Fruit fly (Drosophila melanogaster) whole organism, embryonic: ENCODE measurements around the gene CG13634.

Experiments
- Abd-B ChIP-seq: fragments of 200-800 bp; sonication (Bioruptor generic); optimal IDR thresholded peaks from 2 replicates; lab custom pipeline; 2018; ENCODE audit warnings: missing biosample characterization, mild to moderate bottlenecking, missing genetic modification characterization, moderate library complexity
- CG10431 ChIP-seq: fragments of 200-800 bp; sonication (Bioruptor generic); optimal IDR thresholded peaks from 3 replicates; lab custom pipeline; 2018; ENCODE audit warnings: missing biosample characterization, mild to moderate bottlenecking, missing genetic modification characterization
- CG10565 ChIP-seq: fragments of 200-800 bp; sonication (Bioruptor generic); optimal IDR thresholded peaks from 3 replicates; lab custom pipeline; 2016; ENCODE audit warnings: missing biosample characterization, mild to moderate bottlenecking, missing genetic modification characterization
- CG1529 ChIP-seq: fragments of 200-800 bp; sonication (Bioruptor generic); optimal IDR thresholded peaks from 3 replicates; lab custom pipeline; 2018; ENCODE audit warnings: missing biosample characterization, missing genetic modification characterization
- CG1603 ChIP-seq: fragments of 200-800 bp; sonication (Bioruptor generic); optimal IDR thresholded peaks from 2 replicates; lab custom pipeline; 2019; ENCODE audit warnings: missing biosample characterization, mild to moderate bottlenecking, missing genetic modification characterization, moderate library complexity
- CG16863 ChIP-seq: fragments of 200-800 bp; sonication (Bioruptor generic); optimal IDR thresholded peaks from 3 replicates; lab custom pipeline; 2016; ENCODE audit warnings: missing biosample characterization, missing genetic modification characterization
- CG17912 ChIP-seq: fragments of 200-800 bp; sonication (Bioruptor generic); optimal IDR thresholded peaks from 2 replicates; lab custom pipeline; 2018; ENCODE audit warnings: missing biosample characterization, mild to moderate bottlenecking, missing genetic modification characterization
- CG2199 ChIP-seq: fragments of 200-800 bp; sonication (Bioruptor generic); IDR thresholded peaks from 3 replicates; pipeline ENCODE4 v1.3.6; 2022; ENCODE audit warnings: missing biosample characterization, missing genetic modification characterization
- CG3065 ChIP-seq: fragments of 200-800 bp; sonication (Bioruptor generic); optimal IDR thresholded peaks from 2 replicates; lab custom pipeline; 2016; ENCODE audit warnings: missing biosample characterization, missing genetic modification characterization
- CG31224 ChIP-seq: fragments of 200-800 bp; sonication (Bioruptor generic); IDR thresholded peaks from 2 replicates; pipeline ENCODE4 v1.3.6; 2022; ENCODE audit warnings: missing biosample characterization, missing genetic modification characterization
- CG3407 ChIP-seq: fragments of 200-800 bp; sonication (Bioruptor generic); optimal IDR thresholded peaks from 2 replicates; lab custom pipeline; 2018; ENCODE audit warnings: missing biosample characterization, mild to moderate bottlenecking, missing genetic modification characterization
- CG4404 ChIP-seq: fragments of 200-800 bp; sonication (Bioruptor generic); IDR thresholded peaks from 2 replicates; pipeline ENCODE4 v1.3.6; 2022; ENCODE audit warnings: missing biosample characterization, missing genetic modification characterization
- CG8924 ChIP-seq: fragments of 200-800 bp; optimal IDR thresholded peaks from 3 replicates; lab custom pipeline; 2019; ENCODE audit warnings: missing biosample characterization, mild to moderate bottlenecking, missing genetic modification characterization, moderate library complexity
- CG9817 ChIP-seq: fragments of 200-800 bp; sonication (Bioruptor generic); optimal IDR thresholded peaks from 2 replicates; lab custom pipeline; 2018; ENCODE audit warnings: missing biosample characterization, mild to moderate bottlenecking, missing genetic modification characterization, moderate library complexity
- D19B ChIP-seq: fragments of 200-800 bp; sonication (Bioruptor generic); optimal IDR thresholded peaks from 2 replicates; lab custom pipeline; 2017; ENCODE audit warnings: missing biosample characterization, mild to moderate bottlenecking, missing genetic modification characterization
- Dbx ChIP-seq: fragments of 200-800 bp; sonication (Bioruptor generic); IDR thresholded peaks from 3 replicates; pipeline ENCODE4 v1.3.6; 2022; ENCODE audit warnings: missing biosample characterization, missing genetic modification characterization
- Deaf1 ChIP-seq: fragments of 200-800 bp; optimal IDR thresholded peaks from 3 replicates; lab custom pipeline; 2019; ENCODE audit warnings: missing biosample characterization, mild to moderate bottlenecking, missing genetic modification characterization, moderate library complexity
- Dek ChIP-seq: fragments of 200-800 bp; sonication (Bioruptor generic); optimal IDR thresholded peaks from 3 replicates; lab custom pipeline; 2019; ENCODE audit warnings: missing biosample characterization, mild to moderate bottlenecking, missing genetic modification characterization, moderate library complexity
- Dp ChIP-seq: fragments of 200-800 bp; sonication (Bioruptor generic); optimal IDR thresholded peaks from 2 replicates; lab custom pipeline; 2018; ENCODE audit warnings: missing biosample characterization, mild to moderate bottlenecking, missing genetic modification characterization, moderate library complexity
- Elba2 ChIP-seq: fragments of 200-800 bp; sonication (Bioruptor generic); optimal IDR thresholded peaks from 3 replicates; lab custom pipeline; 2016; ENCODE audit warnings: missing biosample characterization, missing genetic modification characterization
- GATAe ChIP-seq: fragments of 200-800 bp; sonication (Bioruptor generic); conservative IDR thresholded peaks from 2 replicates; pipeline ENCODE4 v1.3.6; 2022; ENCODE audit warnings: missing biosample characterization, missing genetic modification characterization
- HLH54F ChIP-seq: fragments of 200-800 bp; sonication (Bioruptor generic); optimal IDR thresholded peaks from 3 replicates; lab custom pipeline; 2016; ENCODE audit warnings: missing biosample characterization, missing genetic modification characterization
- Hey ChIP-seq: fragments of 200-800 bp; sonication (Bioruptor generic); optimal IDR thresholded peaks from 3 replicates; lab custom pipeline; 2018; ENCODE audit warnings: missing biosample characterization, mild to moderate bottlenecking, missing genetic modification characterization
- MESR4 ChIP-seq: fragments of 200-800 bp; sonication (Bioruptor generic); optimal IDR thresholded peaks from 2 replicates; lab custom pipeline; 2018; ENCODE audit warnings: missing biosample characterization, mild to moderate bottlenecking, missing genetic modification characterization, moderate library complexity
- Mrtf ChIP-seq: fragments of 200-800 bp; sonication (Bioruptor generic); IDR thresholded peaks from 3 replicates; pipeline ENCODE4 v1.3.6; 2022; ENCODE audit warnings: missing biosample characterization, missing genetic modification characterization
- Oli ChIP-seq: fragments of 200-800 bp; sonication (Bioruptor generic); optimal IDR thresholded peaks from 2 replicates; lab custom pipeline; 2018; ENCODE audit warnings: missing biosample characterization, mild to moderate bottlenecking, missing genetic modification characterization, moderate library complexity
- PHDP ChIP-seq: fragments of 200-800 bp; sonication (Bioruptor generic); optimal IDR thresholded peaks from 3 replicates; lab custom pipeline; 2018; ENCODE audit warnings: missing biosample characterization, mild to moderate bottlenecking, missing genetic modification characterization, moderate library complexity
- Sox102F ChIP-seq: fragments of 200-800 bp; sonication (Bioruptor generic); optimal IDR thresholded peaks from 2 replicates; lab custom pipeline; 2018; ENCODE audit warnings: missing biosample characterization, mild to moderate bottlenecking, missing genetic modification characterization, moderate library complexity
- TFAM ChIP-seq: fragments of 200-800 bp; sonication (Bioruptor generic); optimal IDR thresholded peaks from 2 replicates; lab custom pipeline; 2017; ENCODE audit warnings: missing biosample characterization, missing genetic modification characterization, inconsistent platforms
- Trl ChIP-seq, 3 experiments: fragments of >200 bp in 2 of 3; fragments of 200-800 bp in 1 of 3; sonication (Bioruptor generic) in 1 of 3; optimal IDR thresholded peaks; 2 replicates in 1 of 3; 3 replicates in 2 of 3; lab custom pipeline; 2016 to 2017; ENCODE audit warnings: missing biosample characterization in 1 of 3, missing genetic modification characterization in 1 of 3
- ash1 ChIP-seq: fragments of 200-800 bp; sonication (Bioruptor generic); optimal IDR thresholded peaks from 2 replicates; lab custom pipeline; 2018; ENCODE audit warnings: missing biosample characterization, mild to moderate bottlenecking, missing genetic modification characterization
- br ChIP-seq: fragments of >200 bp; optimal IDR thresholded peaks from 2 replicates; lab custom pipeline; 2017
- caup ChIP-seq: fragments of 200-800 bp; sonication (Bioruptor generic); optimal IDR thresholded peaks from 3 replicates; lab custom pipeline; 2017; ENCODE audit warnings: missing biosample characterization, mild to moderate bottlenecking, missing genetic modification characterization, moderate library complexity; ENCODE audit not compliant: severe bottlenecking
- cwo ChIP-seq: fragments of 200-800 bp; sonication (Bioruptor generic); optimal IDR thresholded peaks from 3 replicates; lab custom pipeline; 2017; ENCODE audit warnings: missing biosample characterization, missing genetic modification characterization, mild to moderate bottlenecking, moderate library complexity, missing genetic modification reagents
- dan ChIP-seq: fragments of 200-800 bp; sonication (Bioruptor generic); IDR thresholded peaks from 2 replicates; pipeline ENCODE4 v1.3.6; 2022; ENCODE audit warnings: missing biosample characterization, missing genetic modification characterization
- gce ChIP-seq: fragments of 200-800 bp; sonication (Bioruptor generic); IDR thresholded peaks from 3 replicates; pipeline ENCODE4 v1.3.6; 2022; ENCODE audit warnings: missing biosample characterization, missing genetic modification characterization
- ham ChIP-seq: fragments of 200-800 bp; sonication (Bioruptor generic); IDR thresholded peaks from 2 replicates; pipeline ENCODE4 v1.3.6; 2022; ENCODE audit warnings: missing biosample characterization, missing genetic modification characterization
- kah ChIP-seq: fragments of 200-800 bp; sonication (Bioruptor generic); optimal IDR thresholded peaks from 2 replicates; lab custom pipeline; 2018; ENCODE audit warnings: missing biosample characterization, mild to moderate bottlenecking, missing genetic modification characterization
- p53 ChIP-seq: fragments of 200-800 bp; sonication (Bioruptor generic); optimal IDR thresholded peaks from 2 replicates; lab custom pipeline; 2016; ENCODE audit warnings: missing biosample characterization, missing genetic modification characterization
- repo ChIP-seq: fragments of 200-800 bp; sonication (Bioruptor generic); optimal IDR thresholded peaks from 2 replicates; lab custom pipeline; 2016; ENCODE audit warnings: missing biosample characterization, missing genetic modification characterization
- run ChIP-seq: fragments of 200-800 bp; sonication (Bioruptor generic); optimal IDR thresholded peaks from 3 replicates; lab custom pipeline; 2018; ENCODE audit warnings: missing biosample characterization, mild to moderate bottlenecking, missing genetic modification characterization
- sc ChIP-seq, 3 experiments: fragments of >200 bp in 2 of 3; fragments of 200-800 bp in 1 of 3; sonication (Bioruptor generic) in 1 of 3; optimal IDR thresholded peaks; 2 replicates in 2 of 3; 3 replicates in 1 of 3; lab custom pipeline; 2017; ENCODE audit warnings: mild to moderate bottlenecking in 1 of 3, missing biosample characterization in 1 of 3, missing genetic modification characterization in 1 of 3, missing genetic modification reagents in 1 of 3
- seq ChIP-seq: fragments of 200-800 bp; sonication (Bioruptor generic); IDR thresholded peaks from 2 replicates; pipeline ENCODE4 v1.3.6; 2022; ENCODE audit warnings: missing biosample characterization, missing genetic modification characterization
- so ChIP-seq: fragments of 200-800 bp; sonication (Bioruptor generic); IDR thresholded peaks from 3 replicates; pipeline ENCODE4 v1.3.6; 2022; ENCODE audit warnings: missing biosample characterization, missing genetic modification characterization
- sr ChIP-seq: fragments of 200-800 bp; sonication (Bioruptor generic); IDR thresholded peaks from 3 replicates; pipeline ENCODE4 v1.3.6; 2022; ENCODE audit warnings: missing biosample characterization, missing genetic modification characterization
- ssp ChIP-seq: fragments of 200-800 bp; sonication (Bioruptor generic); IDR thresholded peaks from 2 replicates; pipeline ENCODE4 v1.3.6; 2022; ENCODE audit warnings: missing biosample characterization, missing genetic modification characterization
- tap ChIP-seq: fragments of 200-800 bp; optimal IDR thresholded peaks from 3 replicates; lab custom pipeline; 2019; ENCODE audit warnings: missing biosample characterization, mild to moderate bottlenecking, missing genetic modification characterization, moderate library complexity
- toy ChIP-seq: fragments of 200-800 bp; sonication (Bioruptor generic); IDR thresholded peaks from 2 replicates; pipeline ENCODE4 v1.3.6; 2022; ENCODE audit warnings: missing biosample characterization, missing genetic modification characterization
- wek ChIP-seq: fragments of 200-800 bp; sonication (Bioruptor generic); optimal IDR thresholded peaks from 3 replicates; lab custom pipeline; 2018; ENCODE audit warnings: missing biosample characterization, mild to moderate bottlenecking, missing genetic modification characterization, moderate library complexity
- wor ChIP-seq: fragments of 200-800 bp; sonication (Bioruptor generic); IDR thresholded peaks from 2 replicates; pipeline ENCODE4 v1.3.6; 2022; ENCODE audit warnings: missing biosample characterization, missing genetic modification characterization

Gene CG13634

DNA sequence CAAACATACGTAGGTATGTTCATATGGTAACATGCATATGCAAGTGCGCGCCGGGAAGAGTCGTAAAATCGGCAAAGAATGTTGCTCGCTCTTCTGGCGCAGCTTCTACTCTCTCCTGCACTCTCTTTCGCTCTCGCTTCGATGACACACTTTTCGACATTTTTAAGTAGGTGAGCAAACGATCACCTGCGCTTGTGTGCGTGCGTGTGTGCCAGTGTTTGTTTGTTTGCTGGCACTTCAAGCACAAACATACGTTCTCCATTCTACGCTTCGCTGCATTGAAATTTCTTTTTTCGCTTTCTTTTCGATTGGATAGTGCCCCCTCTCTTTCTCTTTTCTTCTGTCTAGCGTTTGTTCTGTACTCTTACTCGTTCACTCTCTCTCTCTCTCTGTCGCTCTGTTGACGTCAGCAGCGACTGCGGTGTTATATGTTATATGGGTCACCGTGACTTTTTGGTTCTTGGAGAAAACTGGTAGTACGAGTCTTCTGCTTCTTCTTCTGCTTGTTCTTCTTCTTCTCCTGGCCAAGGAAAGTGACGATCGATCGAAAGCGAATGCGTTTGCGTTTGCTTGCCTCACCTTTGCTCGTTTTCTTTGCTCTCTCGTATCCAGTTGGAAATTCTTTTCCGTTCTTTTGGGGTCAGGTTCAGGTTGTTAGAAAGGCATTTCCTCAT, 22.1 kb downstream of the CG13634 start (continued):
- no peak for TF ChIP-seq CG3065 (GFP tag; lab: Kevin White, UChicago)
- TF ChIP-seq CG4404 = no peak
- TF ChIP-seq br (lab: Kevin White, UChicago) = no peak
- no peak for TF ChIP-seq sr
- TF ChIP-seq dan (GFP tag; lab: Robert Waterston, UW) = no peak
- TF ChIP-seq so (GFP tag; lab: Robert Waterston, UW) = no peak
- TF ChIP-seq Dek (tag; lab: Kevin White, UChicago) = no peak
- no peak for TF ChIP-seq Mrtf (GFP tag; lab: Robert Waterston, UW)
- no peak for TF ChIP-seq Dbx
- no peak for TF ChIP-seq CG3407 (GFP tag; lab: Kevin White, UChicago)
- no peak for TF ChIP-seq CG10565 (GFP tag; lab: Kevin White, UChicago)
- TF ChIP-seq PHDP (tag; lab: Kevin White, UChicago) = no peak
- TF ChIP-seq Elba2 = no peak
- no peak for TF ChIP-seq MESR4
- no peak for TF ChIP-seq wor (GFP tag; lab: Robert Waterston, UW)
- TF ChIP-seq Trl (optimal IDR thresholded peaks at IDR 0.05; lab: Kevin White, UChicago) = peak; percentile 49 to 73
- no peak for TF ChIP-seq Trl (GFP tag; optimal IDR thresholded peaks at IDR 0.05; lab: Kevin White, UChicago)
- no peak for TF ChIP-seq tap (tag; lab: Kevin White, UChicago)
- no peak for TF ChIP-seq p53 (GFP tag; lab: Kevin White, UChicago)
- TF ChIP-seq Dp (GFP tag; lab: Kevin White, UChicago) = no peak
- TF ChIP-seq ssp = no peak
- no peak for TF ChIP-seq kah
- TF ChIP-seq ham (GFP tag; lab: Robert Waterston, UW) = no peak
- TF ChIP-seq CG1603 (tag; lab: Kevin White, UChicago) = peak; percentile 10
- no peak for TF ChIP-seq wek
- no peak for TF ChIP-seq Sox102F (GFP tag; lab: Kevin White, UChicago)
- peak; percentile 62 for TF ChIP-seq CG10431
- TF ChIP-seq GATAe (GFP tag; lab: Robert Waterston, UW) = no peak
- no peak for TF ChIP-seq ash1
- no peak for TF ChIP-seq caup (GFP tag; lab: Kevin White, UChicago)
- TF ChIP-seq CG9817 = no peak
- no peak for TF ChIP-seq sc (optimal IDR thresholded peaks at IDR 0.05; lab: Kevin White, UChicago)
- peak; percentile 31 for TF ChIP-seq sc (GFP tag; optimal IDR thresholded peaks at IDR 0.05; lab: Kevin White, UChicago)
- no peak for TF ChIP-seq CG8924 (tag; lab: Kevin White, UChicago)
- no peak for TF ChIP-seq HLH54F (GFP tag; lab: Kevin White, UChicago)
- TF ChIP-seq run = no peak
- TF ChIP-seq seq (GFP tag; lab: Robert Waterston, UW) = no peak
- peak; percentile 6 for TF ChIP-seq CG1529 (GFP tag; lab: Kevin White, UChicago)
- no peak for TF ChIP-seq CG17912
- TF ChIP-seq toy (GFP tag; lab: Robert Waterston, UW) = no peak
- no peak for TF ChIP-seq Deaf1 (tag; lab: Kevin White, UChicago)
- TF ChIP-seq TFAM (GFP tag; lab: Kevin White, UChicago) = no peak
- TF ChIP-seq cwo (GFP tag; lab: Kevin White, UChicago) = no peak
- TF ChIP-seq CG2199 (GFP tag; lab: Robert Waterston, UW) = no peak
- no peak for TF ChIP-seq Hey (tag; lab: Kevin White, UChicago)
- TF ChIP-seq gce (GFP tag; lab: Robert Waterston, UW) = no peak; the same call in 2 of the 3 replicates
- TF ChIP-seq D19B (GFP tag; lab: Kevin White, UChicago) = no peak
- no peak for TF ChIP-seq CG16863 (GFP tag; lab: Kevin White, UChicago)
- no peak for TF ChIP-seq Abd-B (GFP tag; lab: Kevin White, UChicago)
- TF ChIP-seq Oli (tag; lab: Kevin White, UChicago) = peak; percentile 8
- no peak for TF ChIP-seq repo (GFP tag; lab: Kevin White, UChicago)
- TF ChIP-seq CG31224 (GFP tag; lab: Robert Waterston, UW) = no peak
